Fruit fly (Drosophila melanogaster): Measurements from ENCODE around the gene Exo84.
A peak's percentile ranks its signal among the peaks of the same experiment; 100 is the strongest.

DNA sequence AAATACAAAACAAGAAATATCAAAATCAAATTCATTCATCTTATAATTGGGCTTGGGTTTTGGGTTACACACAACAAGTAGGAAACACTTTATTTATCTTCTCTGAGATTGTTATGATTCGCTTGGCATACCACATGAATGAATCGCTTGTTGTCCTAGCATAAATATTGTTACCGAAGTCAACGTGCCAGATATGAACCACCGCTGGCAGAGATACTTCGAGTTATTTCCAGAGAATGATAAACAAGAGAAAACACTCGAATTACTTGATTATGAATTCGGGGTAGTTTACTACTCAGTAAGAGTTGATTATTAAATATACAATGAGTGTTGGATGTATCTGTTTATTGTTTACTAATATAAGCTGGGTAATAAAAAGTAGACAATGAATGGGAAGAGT lies 40.5 kb downstream of the Exo84 start:
- no peak for TF ChIP-seq CG13204 (GFP tag; optimal IDR thresholded peaks at IDR 0.05)
- no peak for TF ChIP-seq CG9948 (tag; optimal IDR thresholded peaks at IDR 0.05)
- no peak for TF ChIP-seq CG14655 (GFP tag; optimal IDR thresholded peaks at IDR 0.05)
- peak; percentile 38 for TF ChIP-seq EcR (GFP tag; optimal IDR thresholded peaks at IDR 0.05)
- no peak for TF ChIP-seq Ets98B (GFP tag; IDR thresholded peaks at IDR 0.05)
- TF ChIP-seq CG32121 (GFP tag; IDR thresholded peaks at IDR 0.05): no peak
- TF ChIP-seq Pif1A (GFP tag; optimal IDR thresholded peaks at IDR 0.05): peak; percentile 18
- no peak for TF ChIP-seq CG8159 (tag; optimal IDR thresholded peaks at IDR 0.05)
